Fruit fly (Drosophila melanogaster): Measurements from ENCODE around the gene CG11590.

Gene CG11590

dm6 chrX:14216844-14217243 is 16.9 kb downstream of the CG11590 start (continued):
- no peak for TF ChIP-seq CG12299 (tag; optimal IDR thresholded peaks at IDR 0.05)
- TF ChIP-seq CG10543 (GFP tag; optimal IDR thresholded peaks at IDR 0.05): no peak
- no peak for TF ChIP-seq sima (GFP tag; optimal IDR thresholded peaks at IDR 0.05)
- TF ChIP-seq maf-S (GFP tag; optimal IDR thresholded peaks at IDR 0.05): no peak
- no peak for TF ChIP-seq MTF-1 (GFP tag; optimal IDR thresholded peaks at IDR 0.05; ENCODE audit: borderline replicate concordance)
- TF ChIP-seq gem (tag; optimal IDR thresholded peaks at IDR 0.05): peak; percentile 42
- no peak for TF ChIP-seq ham (GFP tag; IDR thresholded peaks at IDR 0.05)

- TF ChIP-seq CG17359 (tag; optimal IDR thresholded peaks at IDR 0.05) (peak; percentile 90), bowl (GFP tag; IDR thresholded peaks at IDR 0.05) (peak; percentile 61; the same call in 1 of the 2 replicates), Optix (GFP tag; IDR thresholded peaks at IDR 0.05) (0 out of 3 replicates have a peak, but pooled peaks have one; percentile 53), seq (GFP tag; IDR thresholded peaks at IDR 0.05) (peak; percentile 80), inv (GFP tag; IDR thresholded peaks at IDR 0.05; ENCODE audit: partially characterized antibody) (no peak), grn (GFP tag; optimal IDR thresholded peaks at IDR 0.05) (peak; percentile 33), CG10979 (tag; optimal IDR thresholded peaks at IDR 0.05) (peak; percentile 92), Myb (GFP tag; optimal IDR thresholded peaks at IDR 0.05) (peak; percentile 48), CG11456 (GFP tag; IDR thresholded peaks at IDR 0.05) (peak; percentile 81), eve (GFP tag; optimal IDR thresholded peaks at IDR 0.05) (no peak), Fer3 (tag; optimal IDR thresholded peaks at IDR 0.05) (peak; percentile 89), btn (GFP tag; optimal IDR thresholded peaks at IDR 0.05) (peak; percentile 34), CG11398 (GFP tag; optimal IDR thresholded peaks at IDR 0.05) (no peak), gfzf (GFP tag; optimal IDR thresholded peaks at IDR 0.05) (no peak), CG17568 (GFP tag; optimal IDR thresholded peaks at IDR 0.05) (peak; percentile 69), nom (GFP tag; optimal IDR thresholded peaks at IDR 0.05) (peak; percentile 96), E2f2 (GFP tag; IDR thresholded peaks at IDR 0.05) (peak; percentile 61), vnd (GFP tag; IDR thresholded peaks at IDR 0.05; ENCODE audit: partially characterized antibody) (no peak), cwo (GFP tag; optimal IDR thresholded peaks at IDR 0.05) (peak; percentile 86), knrl (GFP tag; IDR thresholded peaks at IDR 0.05; ENCODE audit: partially characterized antibody) (no peak), Hmx (GFP tag; optimal IDR thresholded peaks at IDR 0.05) (peak; percentile 26), bigmax (GFP tag; optimal IDR thresholded peaks at IDR 0.05) (no peak), CG4282 (GFP tag; optimal IDR thresholded peaks at IDR 0.05) (no peak), Nf-YA (GFP tag; IDR thresholded peaks at IDR 0.05) (peak; percentile 75), Aef1 (GFP tag; IDR thresholded peaks at IDR 0.05) (peak; percentile 84), ERR (GFP tag; optimal IDR thresholded peaks at IDR 0.05) (no peak), dmrt99B (tag; optimal IDR thresholded peaks at IDR 0.05) (peak; percentile 92), hb (GFP tag; IDR thresholded peaks at IDR 0.05; ENCODE audit: partially characterized antibody) (no peak), sna (GFP tag; IDR thresholded peaks at IDR 0.05; ENCODE audit: partially characterized antibody) (no peak), wdn (GFP tag; IDR thresholded peaks at IDR 0.05) (peak; percentile 82), CG5180 (GFP tag; optimal IDR thresholded peaks at IDR 0.05) (peak; percentile 53), tll (GFP tag; optimal IDR thresholded peaks at IDR 0.05) (no peak), MESR4 (GFP tag; optimal IDR thresholded peaks at IDR 0.05) (no peak), CG14050 (GFP tag; IDR thresholded peaks at IDR 0.05) (peak; percentile 79), CG6654 (GFP tag; optimal IDR thresholded peaks at IDR 0.05) (peak; percentile 45), Hand (GFP tag; optimal IDR thresholded peaks at IDR 0.05) (peak; percentile 70), CG8281 (tag; optimal IDR thresholded peaks at IDR 0.05) (peak; percentile 55), bab2 (GFP tag; optimal IDR thresholded peaks at IDR 0.05) (peak; percentile 63), danr (GFP tag; IDR thresholded peaks at IDR 0.05) (peak; percentile 64), prd (optimal IDR thresholded peaks at IDR 0.05) (no peak), prd (GFP tag; IDR thresholded peaks at IDR 0.05) (peak; percentile 93), CG6813 (GFP tag; optimal IDR thresholded peaks at IDR 0.05) (peak; percentile 83)
Measured at dm6 chrX:14218045-14218483, 18.1 kb downstream of the CG11590 start.

Data from whole organism, embryonic.